Fruit fly (Drosophila melanogaster): ENCODE data around the gene tub.

The tub gene

DNA sequence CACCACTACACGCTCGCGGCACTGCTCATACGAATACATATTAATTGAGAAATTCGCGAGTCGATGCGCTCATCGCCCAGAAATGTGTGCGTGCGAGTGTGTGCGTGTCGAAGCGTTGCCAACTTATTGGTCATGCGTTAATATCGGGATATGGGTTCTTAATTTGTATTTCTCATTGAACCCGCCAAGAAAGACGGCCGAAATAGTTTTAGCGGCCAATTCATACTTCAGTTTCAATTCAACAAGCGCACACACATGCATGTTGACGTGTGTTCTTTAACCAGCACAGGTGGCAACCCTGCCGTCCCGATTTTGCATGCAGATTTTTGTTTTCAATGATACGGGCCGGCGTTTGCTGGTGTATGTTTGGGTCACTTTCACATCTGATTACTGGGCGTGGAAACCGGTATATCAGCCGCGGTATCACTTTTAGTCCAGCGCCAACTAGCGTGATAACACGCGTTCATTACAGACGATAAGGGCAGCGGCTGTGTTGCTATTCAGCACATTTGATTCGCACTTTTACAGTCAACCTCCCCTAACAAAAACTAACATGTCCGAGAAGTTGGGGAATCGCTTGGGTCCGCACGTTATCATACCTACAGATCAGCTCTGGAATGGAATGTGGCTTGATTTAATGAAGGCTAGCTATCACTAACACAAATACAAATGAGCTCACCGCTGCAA is 16.3 kb downstream of the tub start (continued):
- TF ChIP-seq CG6808 (GFP tag; optimal IDR thresholded peaks at IDR 0.05), result no peak
- no peak for TF ChIP-seq fkh (GFP tag; optimal IDR thresholded peaks at IDR 0.05)
- no peak for TF ChIP-seq CG8319 (GFP tag; optimal IDR thresholded peaks at IDR 0.05)
- TF ChIP-seq CG34406 (GFP tag; optimal IDR thresholded peaks at IDR 0.05), result peak; percentile 35
- TF ChIP-seq Gug (GFP tag; IDR thresholded peaks at IDR 0.05), result no peak
- TF ChIP-seq lz (GFP tag; optimal IDR thresholded peaks at IDR 0.05), result peak; percentile 28
- peak; percentile 38 for TF ChIP-seq achi (GFP tag; optimal IDR thresholded peaks at IDR 0.05)
- no peak for TF ChIP-seq dac (GFP tag; optimal IDR thresholded peaks at IDR 0.05)
- peak; percentile 32 for TF ChIP-seq dsx (GFP tag; optimal IDR thresholded peaks at IDR 0.05; ENCODE audit: poor library complexity, severe bottlenecking)
- no peak for TF ChIP-seq CG1621 (tag; optimal IDR thresholded peaks at IDR 0.05)
- TF ChIP-seq CG3032 (tag; optimal IDR thresholded peaks at IDR 0.05), result peak; percentile 3
- TF ChIP-seq Eip75B (GFP tag; optimal IDR thresholded peaks at IDR 0.05), result peak; percentile 57
- peak; percentile 65 for TF ChIP-seq CG6163 (GFP tag; IDR thresholded peaks at IDR 0.05)
- TF ChIP-seq spab (GFP tag; optimal IDR thresholded peaks at IDR 0.05), result no peak
- peak; percentile 45 for TF ChIP-seq CG15336 (GFP tag; IDR thresholded peaks at IDR 0.05)
- TF ChIP-seq Hr4 (GFP tag; optimal IDR thresholded peaks at IDR 0.05), result peak; percentile 45
- TF ChIP-seq CG10631 (GFP tag; optimal IDR thresholded peaks at IDR 0.05), result peak; percentile 37
- TF ChIP-seq CG8632 (GFP tag; optimal IDR thresholded peaks at IDR 0.05), result no peak
- TF ChIP-seq CG32006 (GFP tag; optimal IDR thresholded peaks at IDR 0.05), result peak; percentile 50

DNA sequence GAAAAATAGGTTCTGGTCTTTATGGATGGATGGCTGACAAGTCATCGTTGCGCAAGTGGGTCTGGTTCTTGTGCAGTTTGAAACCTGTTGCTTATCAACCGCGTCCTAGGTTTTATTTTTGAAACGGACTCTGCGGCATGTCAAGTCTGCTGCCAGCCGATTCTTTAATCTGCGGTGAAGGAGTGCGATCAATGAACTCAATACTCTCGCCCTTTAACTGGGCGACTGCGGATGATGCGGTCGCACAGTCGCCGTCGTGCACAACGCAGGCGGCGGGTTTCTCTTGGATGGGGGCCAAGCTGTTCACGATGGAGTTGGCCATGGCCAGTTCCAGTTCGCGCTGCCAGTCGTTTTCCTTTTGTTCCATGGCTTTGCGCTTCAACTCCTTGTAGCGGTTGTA is 19.8 kb downstream of the tub start:
- peak; percentile 60 for TF ChIP-seq svp (GFP tag)
- no peak for TF ChIP-seq CG31627 (GFP tag; optimal IDR thresholded peaks at IDR 0.05)
- TF ChIP-seq Met (GFP tag; optimal IDR thresholded peaks at IDR 0.05), result no peak
- TF ChIP-seq Eip93F (GFP tag; optimal IDR thresholded peaks at IDR 0.05), result no peak

DNA sequence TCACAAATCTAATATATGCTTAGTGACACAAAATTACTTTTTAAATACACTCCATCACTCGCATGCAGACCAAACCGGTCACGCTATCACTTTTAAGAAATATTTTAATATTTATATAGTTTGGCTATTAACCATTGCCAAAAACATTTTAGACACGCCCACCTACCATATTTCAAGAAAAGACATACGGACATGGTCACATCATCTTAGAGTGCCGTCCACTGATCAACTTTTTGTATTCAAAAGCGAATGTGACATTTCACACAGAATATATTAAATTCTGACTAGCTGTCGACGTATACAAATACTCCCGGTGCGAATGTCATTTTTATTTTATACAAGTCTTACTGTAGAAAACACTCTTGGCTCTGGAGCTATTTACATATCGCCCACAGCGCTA is 28.6 kb downstream of the tub start, which contains the start of gene CG31528:
Gene CG31528 (plus strand): TSS at position 301 of the 400 bp plus-strand sequence.
- TF ChIP-seq Eip93F (GFP tag; optimal IDR thresholded peaks at IDR 0.05) (no peak), esn (GFP tag; optimal IDR thresholded peaks at IDR 0.05) (no peak), lz (GFP tag; optimal IDR thresholded peaks at IDR 0.05) (no peak), CG8319 (GFP tag; optimal IDR thresholded peaks at IDR 0.05) (no peak), CG6808 (GFP tag; optimal IDR thresholded peaks at IDR 0.05) (no peak), Ets96B (tag; optimal IDR thresholded peaks at IDR 0.05) (no peak), spab (GFP tag; optimal IDR thresholded peaks at IDR 0.05) (no peak), CG3032 (tag; optimal IDR thresholded peaks at IDR 0.05) (no peak), CG7368 (GFP tag; optimal IDR thresholded peaks at IDR 0.05) (no peak), dac (GFP tag; optimal IDR thresholded peaks at IDR 0.05) (no peak), CG1621 (tag; optimal IDR thresholded peaks at IDR 0.05) (no peak), ss (GFP tag; optimal IDR thresholded peaks at IDR 0.05) (no peak), Smox (GFP tag; optimal IDR thresholded peaks at IDR 0.05) (no peak), CG6792 (GFP tag; optimal IDR thresholded peaks at IDR 0.05) (no peak), CG10631 (GFP tag; optimal IDR thresholded peaks at IDR 0.05) (no peak)

DNA sequence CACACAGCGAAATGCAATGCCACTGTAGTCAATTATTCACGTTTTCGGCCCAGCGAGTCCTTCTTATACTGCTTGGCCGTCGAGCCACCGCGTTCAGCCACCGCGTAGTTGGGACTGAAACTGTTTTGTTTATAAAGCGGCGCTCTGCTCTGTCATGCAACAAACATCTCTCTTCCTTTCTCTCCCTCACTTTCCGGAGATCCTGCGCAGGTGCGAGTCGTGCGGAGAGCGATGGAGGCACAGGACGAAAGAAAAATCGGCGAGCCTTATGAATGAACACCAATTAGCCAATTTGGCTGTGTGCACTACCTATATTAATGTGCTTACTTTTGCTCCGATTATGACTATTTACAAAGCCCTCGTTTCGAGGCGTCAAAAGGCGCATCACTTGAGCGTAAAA is 31.9 kb downstream of the tub start, which contains the start of gene CG32944:
Gene CG32944 (minus strand): TSS at position 97 of the 400 bp plus-strand sequence.
- TF ChIP-seq Eip93F (GFP tag; optimal IDR thresholded peaks at IDR 0.05), result no peak
- TF ChIP-seq achi (GFP tag; optimal IDR thresholded peaks at IDR 0.05), result no peak
- no peak for TF ChIP-seq CG32006 (GFP tag; optimal IDR thresholded peaks at IDR 0.05)
- no peak for TF ChIP-seq Ets96B (tag; optimal IDR thresholded peaks at IDR 0.05)
- TF ChIP-seq net (GFP tag; optimal IDR thresholded peaks at IDR 0.05), result no peak
- no peak for TF ChIP-seq Blimp-1 (GFP tag; optimal IDR thresholded peaks at IDR 0.05)
- TF ChIP-seq CG6163 (GFP tag; IDR thresholded peaks at IDR 0.05), result no peak
- no peak for TF ChIP-seq CG9139 (GFP tag; optimal IDR thresholded peaks at IDR 0.05)
- no peak for TF ChIP-seq CG34406 (GFP tag; optimal IDR thresholded peaks at IDR 0.05)
- no peak for TF ChIP-seq CG31627 (GFP tag; optimal IDR thresholded peaks at IDR 0.05)
- no peak for TF ChIP-seq fd59A (GFP tag; optimal IDR thresholded peaks at IDR 0.05)
- TF ChIP-seq Hr4 (GFP tag; optimal IDR thresholded peaks at IDR 0.05), result no peak
- TF ChIP-seq CG3032 (tag; optimal IDR thresholded peaks at IDR 0.05), result no peak
- TF ChIP-seq pdm3 (GFP tag; optimal IDR thresholded peaks at IDR 0.05), result no peak
- TF ChIP-seq Eip78C (GFP tag), result no peak
- no peak for TF ChIP-seq Hr39 (GFP tag; optimal IDR thresholded peaks at IDR 0.05)
